Fruit fly (Drosophila melanogaster): ENCODE data around the gene CG6959.

DNA sequence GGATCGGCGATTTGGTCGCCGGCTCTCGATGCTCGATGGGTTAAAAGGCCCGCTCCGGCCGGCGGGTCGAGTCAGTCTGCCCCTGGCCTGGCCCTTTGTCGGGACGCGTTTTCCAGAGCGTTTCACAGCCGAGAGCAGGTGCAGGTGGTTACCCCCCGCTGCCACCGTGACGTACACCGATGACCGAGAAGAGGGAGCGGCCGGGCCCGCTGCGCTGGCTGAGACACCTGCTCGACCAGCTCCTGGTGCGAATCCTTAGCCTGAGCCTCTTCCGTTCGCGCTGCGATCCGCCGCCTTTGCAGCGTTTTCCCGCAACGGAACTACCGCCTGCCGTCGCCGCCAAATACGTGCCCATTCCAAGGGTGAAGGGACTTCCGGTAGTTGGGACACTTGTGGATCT is 7.9 kb upstream of the CG6959 start, which contains the start of gene sad:
- TF ChIP-seq psq (optimal IDR thresholded peaks at IDR 0.05) (no peak), Myc (optimal IDR thresholded peaks at IDR 0.05) (no peak), insv (optimal IDR thresholded peaks at IDR 0.05) (no peak), ttk (optimal IDR thresholded peaks at IDR 0.05) (no peak)
